Worm (Caenorhabditis elegans): ENCODE measurements around the gene lips-2.

DNA sequence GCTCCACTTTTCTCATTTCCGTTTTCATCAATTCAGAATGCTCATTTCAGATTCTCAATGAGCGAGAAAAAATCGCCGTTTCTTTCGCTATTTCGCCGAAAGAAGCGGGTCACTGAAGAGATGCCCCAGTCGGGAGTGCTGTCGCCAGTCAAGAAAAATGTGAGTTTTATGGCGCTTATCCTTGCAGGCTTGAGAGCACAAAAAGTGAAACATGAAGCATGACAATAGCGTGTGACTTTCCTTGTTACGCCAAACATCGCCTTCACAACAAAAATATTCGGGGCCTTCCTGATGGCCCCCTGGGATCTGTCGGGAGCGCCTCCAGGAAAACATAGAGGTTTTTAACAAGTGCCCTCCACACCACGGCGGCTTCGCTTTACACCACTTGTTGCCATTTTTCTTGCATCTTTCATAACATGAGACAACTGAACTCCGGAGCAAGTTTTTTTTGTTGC, 29.0 kb upstream of the lips-2 start, which contains the start of gene E01G6.2:
- TF ChIP-seq hmg-4 (GFP tag; optimal IDR thresholded peaks at IDR 0.05) (no peak), tbx-37 (GFP tag; conservative IDR thresholded peaks at IDR 0.05) (no peak), hnd-1 (tag; optimal IDR thresholded peaks at IDR 0.05) (no peak), scrt-1 (GFP tag; IDR thresholded peaks at IDR 0.05) (no peak), hmbx-1 (tag; optimal IDR thresholded peaks at IDR 0.05) (no peak), ama-1 (optimal IDR thresholded peaks at IDR 0.05) (no peak), ceh-36 (tag; optimal IDR thresholded peaks at IDR 0.05) (no peak), ceh-13 (GFP tag; optimal IDR thresholded peaks at IDR 0.05) (no peak), sea-1 (GFP tag; conservative IDR thresholded peaks at IDR 0.05) (no peak), F13C5.2 (tag; optimal IDR thresholded peaks at IDR 0.05) (no peak), ets-7 (tag; optimal IDR thresholded peaks at IDR 0.05) (no peak), aly-1 (tag; optimal IDR thresholded peaks at IDR 0.05) (no peak), tbx-11 (GFP tag; IDR thresholded peaks at IDR 0.05) (no peak)
